Fruit fly (Drosophila melanogaster) whole organism, prepupa: ENCODE results near the gene PpV.

Experiments used
- Blimp-1 ChIP-seq: fragments of 200-800 bp; sonication (Bioruptor generic); optimal IDR thresholded peaks from 3 replicates; lab custom pipeline; 2017; ENCODE audit warnings: missing biosample characterization, missing genetic modification characterization, mild to moderate bottlenecking, moderate library complexity, missing genetic modification reagents
- CG11902 ChIP-seq: fragments of 200-800 bp; sonication (Bioruptor generic); optimal IDR thresholded peaks from 3 replicates; lab custom pipeline; 2016; ENCODE audit warnings: missing biosample characterization, missing genetic modification characterization
- CG4318 ChIP-seq: fragments of 200-800 bp; sonication (Bioruptor generic); optimal IDR thresholded peaks from 3 replicates; lab custom pipeline; 2017; ENCODE audit warnings: missing biosample characterization, mild to moderate bottlenecking, missing genetic modification characterization
- CG6163 ChIP-seq: fragments of 200-800 bp; sonication (Bioruptor generic); IDR thresholded peaks from 3 replicates; pipeline ENCODE4 v1.3.6; 2022; ENCODE audit warnings: missing biosample characterization, missing genetic modification characterization
- CG6808 ChIP-seq: fragments of 200-800 bp; sonication (Bioruptor generic); optimal IDR thresholded peaks from 3 replicates; lab custom pipeline; 2017; ENCODE audit warnings: missing biosample characterization, missing genetic modification characterization, mild to moderate bottlenecking, moderate library complexity, missing genetic modification reagents
- CG7368 ChIP-seq: fragments of 200-800 bp; sonication (Bioruptor generic); optimal IDR thresholded peaks from 3 replicates; lab custom pipeline; 2016; ENCODE audit warnings: missing biosample characterization, missing genetic modification characterization
- CG8319 ChIP-seq: fragments of 200-800 bp; sonication (Bioruptor generic); optimal IDR thresholded peaks from 3 replicates; lab custom pipeline; 2016; ENCODE audit warnings: missing biosample characterization, missing genetic modification characterization
- Hr39 ChIP-seq: fragments of 200-800 bp; sonication (Bioruptor generic); optimal IDR thresholded peaks from 2 replicates; lab custom pipeline; 2016; ENCODE audit warnings: missing biosample characterization, missing genetic modification characterization
- OdsH ChIP-seq: fragments of 200-800 bp; sonication (Bioruptor generic); optimal IDR thresholded peaks from 3 replicates; lab custom pipeline; 2016; ENCODE audit warnings: missing biosample characterization, missing genetic modification characterization
- achi ChIP-seq: fragments of 200-800 bp; sonication (Bioruptor generic); optimal IDR thresholded peaks from 3 replicates; lab custom pipeline; 2016; ENCODE audit warnings: missing biosample characterization, missing genetic modification characterization
- esn ChIP-seq: fragments of 200-800 bp; sonication (Bioruptor generic); optimal IDR thresholded peaks from 2 replicates; lab custom pipeline; 2016; ENCODE audit warnings: missing biosample characterization, mild to moderate bottlenecking, missing genetic modification characterization, moderate library complexity
- lz ChIP-seq: fragments of 200-800 bp; sonication (Bioruptor generic); optimal IDR thresholded peaks from 3 replicates; lab custom pipeline; 2016; ENCODE audit warnings: missing biosample characterization, missing genetic modification characterization
- spab ChIP-seq: fragments of 200-800 bp; sonication (Bioruptor generic); optimal IDR thresholded peaks from 2 replicates; lab custom pipeline; 2017; ENCODE audit warnings: missing biosample characterization, mild to moderate bottlenecking, missing genetic modification characterization, missing genetic modification reagents

DNA sequence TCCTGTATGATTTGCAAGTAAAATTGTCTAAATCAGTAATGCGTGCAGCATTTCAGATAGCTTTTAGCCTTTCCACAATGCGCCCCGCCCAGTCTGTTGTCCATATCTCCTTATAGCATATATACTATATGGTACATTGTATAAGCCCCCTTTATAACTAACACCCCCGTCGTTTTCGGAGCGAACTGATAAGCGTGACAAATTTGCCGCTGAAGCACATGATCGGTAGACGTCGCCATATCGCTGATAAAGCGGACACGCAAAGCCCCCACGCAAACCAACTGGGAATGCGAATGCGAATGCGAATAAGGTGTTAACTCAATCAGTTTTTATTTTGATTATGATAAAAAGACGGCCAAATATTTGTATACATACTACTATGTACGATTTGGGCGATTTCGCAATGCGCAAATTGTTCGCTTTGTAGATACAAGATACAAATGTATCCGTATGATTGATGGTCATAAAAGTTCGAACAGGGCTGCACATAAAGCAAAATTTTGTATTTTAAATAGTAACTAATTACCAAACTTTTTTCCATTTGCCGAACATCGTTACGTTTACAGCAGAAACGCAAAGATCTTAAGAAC, 17.5 kb downstream of the PpV start:
- no peak for TF ChIP-seq CG11902
- no peak for TF ChIP-seq CG6808 (GFP tag; lab: Kevin White, UChicago)
- TF ChIP-seq spab (GFP tag; lab: Kevin White, UChicago): no peak
- TF ChIP-seq CG6163 (GFP tag; lab: Robert Waterston, UW): no peak
- TF ChIP-seq CG8319 (GFP tag; lab: Kevin White, UChicago): no peak
- no peak for TF ChIP-seq CG7368 (GFP tag; lab: Kevin White, UChicago)
- no peak for TF ChIP-seq Hr39 (GFP tag; lab: Kevin White, UChicago)
- TF ChIP-seq lz: no peak
- TF ChIP-seq achi: no peak
- TF ChIP-seq Blimp-1 (GFP tag; lab: Kevin White, UChicago): no peak
- no peak for TF ChIP-seq CG4318 (GFP tag; lab: Kevin White, UChicago)
- no peak for TF ChIP-seq OdsH (GFP tag; lab: Kevin White, UChicago)
- TF ChIP-seq esn: no peak
